Fruit fly (Drosophila melanogaster) whole organism, adult: ENCODE results near the gene Nhe1.

Experiments used
- CG12768 ChIP-seq: fragments of 200-800 bp; sonication (Bioruptor generic); optimal IDR thresholded peaks from 2 replicates; lab custom pipeline; 2017; ENCODE audit warnings: missing biosample characterization, missing genetic modification characterization, mild to moderate bottlenecking, moderate library complexity, missing genetic modification reagents
- CG7045 ChIP-seq: fragments of 200-800 bp; sonication (Bioruptor generic); optimal IDR thresholded peaks from 2 replicates; lab custom pipeline; 2017; ENCODE audit warnings: missing biosample characterization, mild to moderate bottlenecking, missing genetic modification characterization
- Clk ChIP-seq: fragments of 200-800 bp; sonication (Bioruptor generic); optimal IDR thresholded peaks from 2 replicates; lab custom pipeline; 2017; ENCODE audit warnings: missing biosample characterization, missing genetic modification characterization
- Mnt ChIP-seq: fragments of 200-800 bp; sonication (Bioruptor generic); optimal IDR thresholded peaks from 2 replicates; lab custom pipeline; 2016; ENCODE audit warnings: missing biosample characterization, mild to moderate bottlenecking, missing genetic modification characterization
- cic ChIP-seq: fragments of 200-800 bp; sonication (Bioruptor generic); optimal IDR thresholded peaks from 2 replicates; lab custom pipeline; 2017; ENCODE audit warnings: missing biosample characterization, mild to moderate bottlenecking, missing genetic modification characterization, moderate library complexity
- cnc ChIP-seq, 2 experiments: fragments of >200 bp; optimal IDR thresholded peaks; 2 replicates each; lab custom pipeline; 2017
- kay ChIP-seq: fragments of 200-800 bp; sonication (Bioruptor generic); peaks from one replicate; lab custom pipeline; 2016; ENCODE audit warnings: missing biosample characterization, missing genetic modification characterization, borderline replicate concordance
- pad ChIP-seq: fragments of 200-800 bp; sonication (Bioruptor generic); optimal IDR thresholded peaks from 3 replicates; lab custom pipeline; 2017; ENCODE audit warnings: missing biosample characterization, missing genetic modification characterization, mild to moderate bottlenecking, moderate library complexity, missing genetic modification reagents
- tj ChIP-seq: fragments of 200-800 bp; sonication (Bioruptor generic); optimal IDR thresholded peaks from 3 replicates; lab custom pipeline; 2017; ENCODE audit warnings: missing biosample characterization, mild to moderate bottlenecking, missing genetic modification characterization, moderate library complexity

dm6 chr2L:90081-90480 lies 16.5 kb downstream of the Nhe1 start:
- no peak for TF ChIP-seq Clk
- TF ChIP-seq CG7045 (GFP tag; lab: Kevin White, UChicago), result no peak
- TF ChIP-seq CG12768, result no peak
- no peak for TF ChIP-seq pad
- TF ChIP-seq Mnt (GFP tag; lab: Kevin White, UChicago), result no peak
- TF ChIP-seq cic (GFP tag; lab: Kevin White, UChicago), result no peak
- no peak for TF ChIP-seq cnc (optimal IDR thresholded peaks at IDR 0.05; lab: Kevin White, UChicago)
- no peak for TF ChIP-seq kay
- no peak for TF ChIP-seq tj (GFP tag; lab: Kevin White, UChicago)
